Worm (Caenorhabditis elegans): ENCODE results near the gene dct-18.
A peak's percentile ranks its signal among the peaks of the same experiment; 100 is the strongest.

DNA sequence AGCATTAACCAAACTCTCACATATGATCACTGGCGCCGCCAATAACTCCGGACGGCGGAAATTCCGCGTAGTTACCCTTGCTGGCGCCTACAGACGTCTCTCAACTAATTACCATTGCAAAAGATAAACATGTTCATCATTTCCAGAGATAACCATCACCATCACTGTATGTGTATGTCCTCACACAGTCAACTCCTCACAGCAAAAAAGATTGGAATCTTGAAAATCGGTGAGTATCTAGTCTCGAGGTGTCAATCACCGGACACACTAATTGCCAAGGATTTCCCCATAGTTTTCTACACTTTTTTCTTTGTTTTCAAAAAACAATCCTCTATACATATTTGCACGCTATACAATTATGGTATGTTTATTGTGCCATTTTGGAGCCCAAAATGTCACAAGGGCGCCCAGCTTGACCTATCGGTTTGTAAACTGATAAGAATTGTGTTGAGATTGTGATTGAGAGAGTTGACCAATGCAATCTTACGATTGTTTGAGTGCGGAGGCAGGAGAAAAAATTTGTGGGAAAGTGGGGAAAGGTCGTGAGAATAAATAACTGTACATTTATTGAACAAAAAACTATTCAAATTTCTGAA is 50.4 kb downstream of the dct-18 start:
- TF ChIP-seq fkh-10 (GFP tag; optimal IDR thresholded peaks at IDR 0.05), result no peak
- no peak for TF ChIP-seq daf-12 (tag; optimal IDR thresholded peaks at IDR 0.05)
- TF ChIP-seq unc-62 (GFP tag; optimal IDR thresholded peaks at IDR 0.05), result peak; percentile 17
- TF ChIP-seq lin-39 (tag; optimal IDR thresholded peaks at IDR 0.05), result no peak
- no peak for TF ChIP-seq ztf-4 (tag; optimal IDR thresholded peaks at IDR 0.05)
- no peak for TF ChIP-seq elt-3 (tag; optimal IDR thresholded peaks at IDR 0.05)
